Fruit fly (Drosophila melanogaster): ENCODE measurements around the gene Nrg.

Gene Nrg

DNA sequence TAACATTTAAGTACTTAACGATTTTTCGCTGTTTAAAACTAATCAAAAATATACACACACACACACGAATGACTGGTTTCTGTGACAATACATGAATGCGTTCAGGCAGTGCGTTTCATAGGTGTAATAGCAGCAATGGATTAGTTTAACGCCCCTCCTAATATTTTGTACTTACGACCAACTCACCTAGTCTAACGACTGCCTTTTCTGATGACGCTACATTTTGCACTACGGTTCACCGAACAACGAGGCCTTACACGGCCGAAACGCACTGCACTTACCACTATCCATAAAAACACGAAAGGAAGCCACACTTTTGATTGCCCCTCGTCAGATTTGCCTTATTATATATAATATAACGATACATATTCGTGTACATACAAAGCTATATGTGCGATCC lies 84.0 kb downstream of the Nrg start (continued):
- peak; percentile 44 for TF ChIP-seq CG2712 (tag; optimal IDR thresholded peaks at IDR 0.05)
- peak; percentile 27; the same call in 1 of the 2 replicates for TF ChIP-seq seq (GFP tag; IDR thresholded peaks at IDR 0.05)
- no peak for TF ChIP-seq Doc3 (GFP tag; IDR thresholded peaks at IDR 0.05; ENCODE audit: partially characterized antibody)
- no peak for TF ChIP-seq CG31365 (tag; optimal IDR thresholded peaks at IDR 0.05)
- TF ChIP-seq CG9215 (GFP tag; IDR thresholded peaks at IDR 0.05) = no peak
- TF ChIP-seq CG3995 (GFP tag; optimal IDR thresholded peaks at IDR 0.05) = no peak
- peak; percentile 63 for TF ChIP-seq CG4404 (GFP tag; IDR thresholded peaks at IDR 0.05)
- no peak for TF ChIP-seq gsb (GFP tag; IDR thresholded peaks at IDR 0.05)
- TF ChIP-seq CG9437 (GFP tag; optimal IDR thresholded peaks at IDR 0.05) = no peak
- TF ChIP-seq ewg (GFP tag; optimal IDR thresholded peaks at IDR 0.05) = peak; percentile 19
- peak; percentile 30 for TF ChIP-seq CG1602 (GFP tag; optimal IDR thresholded peaks at IDR 0.05)
- TF ChIP-seq CG11093 (GFP tag; IDR thresholded peaks at IDR 0.05) = 0 out of 3 replicates have a peak, but pooled peaks have one; percentile 21
- peak; percentile 21 for TF ChIP-seq tin (GFP tag; optimal IDR thresholded peaks at IDR 0.05)
- peak; percentile 36 for TF ChIP-seq zen (tag; optimal IDR thresholded peaks at IDR 0.05)
- TF ChIP-seq lmd (GFP tag; IDR thresholded peaks at IDR 0.05) = peak; percentile 41
- TF ChIP-seq CG10209 (GFP tag; optimal IDR thresholded peaks at IDR 0.05) = peak; percentile 28
- peak; percentile 68 for TF ChIP-seq sens (GFP tag)
- no peak for TF ChIP-seq CG6254 (GFP tag; optimal IDR thresholded peaks at IDR 0.05)
- TF ChIP-seq Blimp-1 (GFP tag; optimal IDR thresholded peaks at IDR 0.05) = no peak
- TF ChIP-seq CG31441 (GFP tag; IDR thresholded peaks at IDR 0.05) = no peak
- no peak for TF ChIP-seq CG34376 (GFP tag; optimal IDR thresholded peaks at IDR 0.05)
- TF ChIP-seq CG8924 (tag; optimal IDR thresholded peaks at IDR 0.05) = peak; percentile 24
- no peak for TF ChIP-seq Poxn (GFP tag; IDR thresholded peaks at IDR 0.05)
- peak; percentile 45; the same call in 1 of the 3 replicates for TF ChIP-seq croc (GFP tag; conservative IDR thresholded peaks at IDR 0.05)
- no peak for TF ChIP-seq Tbp (GFP tag; optimal IDR thresholded peaks at IDR 0.05)
- TF ChIP-seq CG12071 (GFP tag; optimal IDR thresholded peaks at IDR 0.05) = no peak
- TF ChIP-seq CG1529 (GFP tag; optimal IDR thresholded peaks at IDR 0.05) = no peak
- TF ChIP-seq jing (GFP tag; optimal IDR thresholded peaks at IDR 0.05) = no peak
- TF ChIP-seq Hr3 (GFP tag; optimal IDR thresholded peaks at IDR 0.05) = no peak
- TF ChIP-seq dati (GFP tag; IDR thresholded peaks at IDR 0.05) = no peak
- TF ChIP-seq CG7357 (GFP tag; IDR thresholded peaks at IDR 0.05) = peak; percentile 36; the same call in 1 of the 3 replicates
- TF ChIP-seq ara (GFP tag; IDR thresholded peaks at IDR 0.05) = peak; percentile 34; the same call in 1 of the 2 replicates
- peak; percentile 26 to 51 for TF ChIP-seq chif (GFP tag; optimal IDR thresholded peaks at IDR 0.05)
- no peak for TF ChIP-seq CG15073 (GFP tag; optimal IDR thresholded peaks at IDR 0.05)
- TF ChIP-seq Dfd (GFP tag; optimal IDR thresholded peaks at IDR 0.05) = no peak
- TF ChIP-seq exex (tag; optimal IDR thresholded peaks at IDR 0.05) = no peak
- 0 out of 2 replicates have a peak, but pooled peaks have one; percentile 29 for TF ChIP-seq slbo (GFP tag; IDR thresholded peaks at IDR 0.05)
- no peak for TF ChIP-seq vfl (GFP tag; optimal IDR thresholded peaks at IDR 0.05)
- TF ChIP-seq CG12299 (tag; optimal IDR thresholded peaks at IDR 0.05) = no peak
- TF ChIP-seq lov (optimal IDR thresholded peaks at IDR 0.05) = no peak
- TF ChIP-seq lov (GFP tag; IDR thresholded peaks at IDR 0.05) = 0 out of 3 replicates have a peak, but pooled peaks have one; percentile 47
- no peak for TF ChIP-seq ERR (GFP tag; optimal IDR thresholded peaks at IDR 0.05)
- TF ChIP-seq dpn (GFP tag; optimal IDR thresholded peaks at IDR 0.05) = peak in 1 of 2 experiments; percentile 47
- no peak for TF ChIP-seq HmgD (GFP tag; optimal IDR thresholded peaks at IDR 0.05)
- TF ChIP-seq fru (optimal IDR thresholded peaks at IDR 0.05) = no peak
- TF ChIP-seq Neu2 (GFP tag; optimal IDR thresholded peaks at IDR 0.05; ENCODE audit: borderline replicate concordance) = no peak
- no peak for TF ChIP-seq CG15011 (GFP tag; optimal IDR thresholded peaks at IDR 0.05)
- no peak for TF ChIP-seq CG6854 (GFP tag; optimal IDR thresholded peaks at IDR 0.05)
- 0 out of 3 replicates have a peak, but pooled peaks have one; percentile 45 for TF ChIP-seq ci (GFP tag; IDR thresholded peaks at IDR 0.05)
- peak in 1 of 2 experiments; percentile 53 for TF ChIP-seq bsh (GFP tag; optimal IDR thresholded peaks at IDR 0.05)
- peak; percentile 34; the same call in 1 of the 2 replicates for TF ChIP-seq ap (GFP tag; IDR thresholded peaks at IDR 0.05)
- peak; percentile 45 for TF ChIP-seq Ada2b (GFP tag; IDR thresholded peaks at IDR 0.05)
